Worm (Caenorhabditis elegans) whole organism, midembryonic: ENCODE data around the gene cbn-1.
"Not testable (repeated sequence)": the region's sequence is repeated elsewhere in the genome, so short reads cannot be mapped to it uniquely, and the experiment has no call there.

ENCODE experiments used
- T22C8.4 ChIP-seq: fragments of 200-800 bp; sonication (Bioruptor generic); IDR thresholded peaks from 2 replicates; pipeline ENCODE4 v1.3.6; 2022; ENCODE audit warnings: missing genetic modification characterization, missing compliant biosample characterization
- cog-1 ChIP-seq: sonication (generic microtip); optimal IDR thresholded peaks from 2 replicates; lab custom pipeline; 2016; ENCODE audit warnings: missing genetic modification characterization, missing compliant biosample characterization
- flt-1 ChIP-seq: fragments of 200-800 bp; sonication (Bioruptor generic); IDR thresholded peaks from 2 replicates; pipeline ENCODE4 v1.3.6; 2022; ENCODE audit warnings: missing genetic modification characterization, missing compliant biosample characterization
- klf-2 ChIP-seq: fragments of 200-800 bp; sonication (Bioruptor generic); conservative IDR thresholded peaks from 2 replicates; pipeline ENCODE4 v1.3.6; 2022; ENCODE audit warnings: missing genetic modification reagents, missing genetic modification characterization, missing compliant biosample characterization
- med-1 ChIP-seq: sonication (generic microtip); optimal IDR thresholded peaks from 2 replicates; lab custom pipeline; 2017; ENCODE audit warnings: missing genetic modification characterization, mild to moderate bottlenecking, missing compliant biosample characterization, antibody characterized with exemption, missing genetic modification reagents; ENCODE audit not compliant: insufficient read depth
- ref-1 ChIP-seq: fragments of 200-800 bp; sonication (Bioruptor generic); conservative IDR thresholded peaks from 2 replicates; pipeline ENCODE4 v1.3.6; 2022; ENCODE audit warnings: missing genetic modification reagents, missing genetic modification characterization, missing compliant biosample characterization
- tab-1 ChIP-seq: fragments of 200-800 bp; sonication (Bioruptor generic); IDR thresholded peaks from 2 replicates; pipeline ENCODE4 v1.3.6; 2022; ENCODE audit warnings: missing genetic modification characterization, missing compliant biosample characterization
- ztf-23 ChIP-seq: fragments of 200-800 bp; sonication (Bioruptor generic); IDR thresholded peaks from 2 replicates; pipeline ENCODE4 v1.3.6; 2022; ENCODE audit warnings: missing genetic modification reagents, missing genetic modification characterization, missing compliant biosample characterization
- ztf-29 ChIP-seq: fragments of 200-800 bp; sonication (Bioruptor generic); IDR thresholded peaks from 2 replicates; pipeline ENCODE4 v1.3.6; 2022; ENCODE audit warnings: missing genetic modification reagents, missing genetic modification characterization, missing compliant biosample characterization

The cbn-1 gene

ce11 chrII:325639-326350 lies 6.5 kb downstream of the cbn-1 start, which contains the start of gene sgcb-1:
TSS of gene sgcb-1 (plus strand) at chrII:326300.
- no peak for TF ChIP-seq T22C8.4
- no peak for TF ChIP-seq flt-1 (GFP tag; lab: Robert Waterston, UW)
- no peak for TF ChIP-seq cog-1 (tag; lab: Kevin White, UChicago)
- TF ChIP-seq med-1 (GFP tag; lab: Kevin White, UChicago): no peak
- no peak for TF ChIP-seq ztf-29 (GFP tag; lab: Robert Waterston, UW)
- no peak for TF ChIP-seq ref-1
- TF ChIP-seq ztf-23 (GFP tag; lab: Robert Waterston, UW): no peak

ce11 chrII:323048-323776 lies 9.1 kb downstream of the cbn-1 start, which contains the start of gene K01A2.10:
TSS of gene K01A2.10 (minus strand) at chrII:323098.
- TF ChIP-seq cog-1 (tag; lab: Kevin White, UChicago) (no peak), ref-1 (no peak), ztf-29 (GFP tag; lab: Robert Waterston, UW) (no peak), flt-1 (GFP tag; lab: Robert Waterston, UW) (no peak), klf-2 (GFP tag; lab: Robert Waterston, UW) (no peak), ztf-23 (GFP tag; lab: Robert Waterston, UW) (no peak), T22C8.4 (no peak), tab-1 (GFP tag; lab: Robert Waterston, UW) (no peak), med-1 (GFP tag; lab: Kevin White, UChicago) (no peak)

ce11 chrII:321183-321582 lies 11.1 kb downstream of the cbn-1 start:
- TF ChIP-seq ztf-29 (GFP tag; lab: Robert Waterston, UW): no peak
- TF ChIP-seq med-1 (GFP tag; lab: Kevin White, UChicago): no peak
- TF ChIP-seq T22C8.4: no peak

ce11 chrII:320783-321182 lies 11.5 kb downstream of the cbn-1 start:
- TF ChIP-seq cog-1 (tag; lab: Kevin White, UChicago): no peak
- TF ChIP-seq klf-2 (GFP tag; lab: Robert Waterston, UW): no peak
- no peak for TF ChIP-seq T22C8.4
- no peak for TF ChIP-seq med-1 (GFP tag; lab: Kevin White, UChicago)

ce11 chrII:319459-319858 lies 12.9 kb downstream of the cbn-1 start, which contains the start of gene far-7:
TSS of gene far-7 (plus strand) at chrII:319789.
- TF ChIP-seq ref-1 (no peak), ztf-29 (GFP tag; lab: Robert Waterston, UW) (no peak), tab-1 (GFP tag; lab: Robert Waterston, UW) (no peak), ztf-23 (GFP tag; lab: Robert Waterston, UW) (no peak), T22C8.4 (no peak), cog-1 (tag; lab: Kevin White, UChicago) (no peak), klf-2 (GFP tag; lab: Robert Waterston, UW) (no peak), med-1 (GFP tag; lab: Kevin White, UChicago) (no peak), flt-1 (GFP tag; lab: Robert Waterston, UW) (no peak)

- TF ChIP-seq ref-1: no peak
- no peak for TF ChIP-seq ztf-23 (GFP tag; lab: Robert Waterston, UW)
- TF ChIP-seq med-1 (GFP tag; lab: Kevin White, UChicago): no peak
- no peak for TF ChIP-seq klf-2 (GFP tag; lab: Robert Waterston, UW)
- no peak for TF ChIP-seq flt-1 (GFP tag; lab: Robert Waterston, UW)
- no peak for TF ChIP-seq cog-1 (tag; lab: Kevin White, UChicago)
- no peak for TF ChIP-seq T22C8.4
- no peak for TF ChIP-seq ztf-29 (GFP tag; lab: Robert Waterston, UW)
- no peak for TF ChIP-seq tab-1 (GFP tag; lab: Robert Waterston, UW)
Observed at ce11 chrII:313540-313939, 18.8 kb downstream of the cbn-1 start.

ce11 chrII:312110-312509 lies 20.2 kb downstream of the cbn-1 start, which contains the start of gene mps-2:
TSS of gene mps-2 (minus strand) at chrII:312210.
- TF ChIP-seq T22C8.4; ztf-29 (GFP tag; lab: Robert Waterston, UW); tab-1 (GFP tag; lab: Robert Waterston, UW): not testable (repeated sequence)

ce11 chrII:307154-307553 lies 25.2 kb downstream of the cbn-1 start, which contains the start of gene K01A2.4:
TSS of gene K01A2.4 (plus strand) at chrII:307454.
- no peak for TF ChIP-seq T22C8.4
- TF ChIP-seq ref-1: no peak
- no peak for TF ChIP-seq flt-1 (GFP tag; lab: Robert Waterston, UW)
- TF ChIP-seq cog-1 (tag; lab: Kevin White, UChicago): no peak

- no peak for TF ChIP-seq tab-1 (GFP tag; lab: Robert Waterston, UW)
- TF ChIP-seq ref-1: no peak
- TF ChIP-seq ztf-23 (GFP tag; lab: Robert Waterston, UW): no peak
- no peak for TF ChIP-seq klf-2 (GFP tag; lab: Robert Waterston, UW)
- no peak for TF ChIP-seq med-1 (GFP tag; lab: Kevin White, UChicago)
- no peak for TF ChIP-seq cog-1 (tag; lab: Kevin White, UChicago)
- TF ChIP-seq ztf-29 (GFP tag; lab: Robert Waterston, UW): no peak
- TF ChIP-seq T22C8.4: no peak
- no peak for TF ChIP-seq flt-1 (GFP tag; lab: Robert Waterston, UW)
Observed at ce11 chrII:305645-306044, 26.7 kb downstream of the cbn-1 start, which contains the start of gene col-69. TSS of gene col-69 (minus strand) at chrII:305745.
